Fruit fly (Drosophila melanogaster): ENCODE measurements around the gene shep.

Gene shep

dm6 chr3L:5187572-5187934 lies 90.2 kb downstream of the shep start (continued):
- TF ChIP-seq repo (GFP tag; optimal IDR thresholded peaks at IDR 0.05) (no peak), CG17328 (GFP tag; IDR thresholded peaks at IDR 0.05) (peak; percentile 82), fd96Cb (tag; optimal IDR thresholded peaks at IDR 0.05) (peak; percentile 80), CG30403 (GFP tag; optimal IDR thresholded peaks at IDR 0.05) (peak; percentile 9), CG11247 (GFP tag; IDR thresholded peaks at IDR 0.05) (peak; percentile 71), C15 (GFP tag; IDR thresholded peaks at IDR 0.05) (no peak), lbe (GFP tag; optimal IDR thresholded peaks at IDR 0.05) (no peak), CG16815 (GFP tag; optimal IDR thresholded peaks at IDR 0.05) (peak; percentile 41), Nf-YA (GFP tag; IDR thresholded peaks at IDR 0.05) (0 out of 2 replicates have a peak, but pooled peaks have one; percentile 33), phol (tag; optimal IDR thresholded peaks at IDR 0.05) (peak; percentile 77), CG17385 (GFP tag; optimal IDR thresholded peaks at IDR 0.05) (no peak), gro (GFP tag; optimal IDR thresholded peaks at IDR 0.05) (no peak), CG10462 (GFP tag; optimal IDR thresholded peaks at IDR 0.05) (no peak), CG13624 (GFP tag; optimal IDR thresholded peaks at IDR 0.05) (no peak), fru (optimal IDR thresholded peaks at IDR 0.05) (no peak), hth (optimal IDR thresholded peaks at IDR 0.05) (no peak), Asciz (GFP tag; optimal IDR thresholded peaks at IDR 0.05) (peak; percentile 64), jing (GFP tag; optimal IDR thresholded peaks at IDR 0.05) (peak; percentile 69), Lhr (GFP tag; optimal IDR thresholded peaks at IDR 0.05) (peak; percentile 5), GATAe (GFP tag; conservative IDR thresholded peaks at IDR 0.05) (no peak), Hmr (GFP tag; optimal IDR thresholded peaks at IDR 0.05) (no peak), disco-r (GFP tag; optimal IDR thresholded peaks at IDR 0.05) (no peak), chm (GFP tag; IDR thresholded peaks at IDR 0.05) (peak; percentile 60; the same call in 1 of the 2 replicates), en (GFP tag; optimal IDR thresholded peaks at IDR 0.05) (peak; percentile 1), CG30431 (GFP tag; optimal IDR thresholded peaks at IDR 0.05) (peak; percentile 30), CG2199 (GFP tag; IDR thresholded peaks at IDR 0.05) (no peak), nom (GFP tag; optimal IDR thresholded peaks at IDR 0.05) (no peak), CG3407 (GFP tag; optimal IDR thresholded peaks at IDR 0.05) (peak; percentile 23), CG31388 (GFP tag; optimal IDR thresholded peaks at IDR 0.05) (no peak), CG1233 (GFP tag; optimal IDR thresholded peaks at IDR 0.05) (peak; percentile 51), yki (optimal IDR thresholded peaks at IDR 0.05) (no peak), cato (GFP tag; optimal IDR thresholded peaks at IDR 0.05; ENCODE audit: borderline replicate concordance) (no peak), sima (GFP tag; optimal IDR thresholded peaks at IDR 0.05) (no peak), stc (GFP tag; IDR thresholded peaks at IDR 0.05) (peak; percentile 60), peb (GFP tag; IDR thresholded peaks at IDR 0.05) (peak; percentile 63), sr (GFP tag; IDR thresholded peaks at IDR 0.05) (no peak), H2.0 (GFP tag; IDR thresholded peaks at IDR 0.05) (peak; percentile 66), CG17912 (GFP tag; optimal IDR thresholded peaks at IDR 0.05) (no peak), luna (GFP tag; optimal IDR thresholded peaks at IDR 0.05) (no peak), CG18599 (GFP tag; optimal IDR thresholded peaks at IDR 0.05) (peak; percentile 4), CG9215 (GFP tag; IDR thresholded peaks at IDR 0.05) (0 out of 2 replicates have a peak, but pooled peaks have one; percentile 18), h (optimal IDR thresholded peaks at IDR 0.05) (no peak), oc (tag; optimal IDR thresholded peaks at IDR 0.05) (no peak), slou (GFP tag; optimal IDR thresholded peaks at IDR 0.05) (peak; percentile 53), Hand (GFP tag; optimal IDR thresholded peaks at IDR 0.05) (no peak), pros (GFP tag; optimal IDR thresholded peaks at IDR 0.05) (no peak), ci (GFP tag; IDR thresholded peaks at IDR 0.05) (peak; percentile 82), CG12769 (tag; optimal IDR thresholded peaks at IDR 0.05) (peak; percentile 69), al (GFP tag; IDR thresholded peaks at IDR 0.05) (no peak), CG8478 (optimal IDR thresholded peaks at IDR 0.05) (no peak), dati (GFP tag; IDR thresholded peaks at IDR 0.05) (peak; percentile 66), CG42726 (GFP tag; IDR thresholded peaks at IDR 0.05; ENCODE audit: partially characterized antibody) (no peak), cg (GFP tag; optimal IDR thresholded peaks at IDR 0.05) (no peak), ttk (GFP tag; IDR thresholded peaks at IDR 0.05) (peak; percentile 42; the same call in 1 of the 2 replicates)

Measured in whole organism, embryonic.